Fruit fly (Drosophila melanogaster) whole organism, wandering third instar larva: ENCODE data around the gene MED4.

Source experiments
- Abd-B ChIP-seq: fragments of >200 bp; optimal IDR thresholded peaks from 2 replicates; lab custom pipeline; 2017; ENCODE audit warnings: missing biosample characterization, missing genetic modification characterization
- CG32264 ChIP-seq: fragments of 200-800 bp; sonication (Bioruptor generic); optimal IDR thresholded peaks from 2 replicates; lab custom pipeline; 2016; ENCODE audit warnings: missing biosample characterization, missing genetic modification characterization
- CG9705 ChIP-seq: fragments of 200-800 bp; sonication (Bioruptor generic); optimal IDR thresholded peaks from 2 replicates; lab custom pipeline; 2018; ENCODE audit warnings: missing biosample characterization, mild to moderate bottlenecking, missing genetic modification characterization
- CrebA ChIP-seq: fragments of 200-800 bp; sonication (Bioruptor generic); optimal IDR thresholded peaks from 2 replicates; lab custom pipeline; 2016; ENCODE audit warnings: missing biosample characterization, mild to moderate bottlenecking, missing genetic modification characterization, borderline replicate concordance
- GATAd ChIP-seq: sonication (Bioruptor generic); optimal IDR thresholded peaks from 2 replicates; lab custom pipeline; 2016; ENCODE audit warnings: missing biosample characterization, missing genetic modification characterization
- HLH106 ChIP-seq: fragments of 200-800 bp; optimal IDR thresholded peaks from 3 replicates; lab custom pipeline; 2019; ENCODE audit warnings: missing biosample characterization, mild to moderate bottlenecking, missing genetic modification characterization, moderate library complexity
- Hnf4 ChIP-seq: fragments of 200-800 bp; sonication (Bioruptor generic); optimal IDR thresholded peaks from 2 replicates; lab custom pipeline; 2016; ENCODE audit warnings: missing biosample characterization, mild to moderate bottlenecking, missing genetic modification characterization
- Hr78 ChIP-seq: fragments of >200 bp; optimal IDR thresholded peaks from 2 replicates; lab custom pipeline; 2017; ENCODE audit warnings: missing biosample characterization, missing genetic modification characterization
- Hr83 ChIP-seq: fragments of 200-300 bp; sonication (Bioruptor generic); optimal IDR thresholded peaks from 2 replicates; lab custom pipeline; 2016; ENCODE audit warnings: missing biosample characterization, mild to moderate bottlenecking, missing genetic modification characterization, moderate library complexity; ENCODE audit not compliant: poor library complexity, severe bottlenecking
- Jra ChIP-seq: sonication (Bioruptor generic); optimal IDR thresholded peaks from 2 replicates; lab custom pipeline; 2016; ENCODE audit warnings: missing biosample characterization, missing genetic modification characterization
- Mio ChIP-seq: sonication (Bioruptor generic); optimal IDR thresholded peaks from 2 replicates; lab custom pipeline; 2016; ENCODE audit warnings: missing biosample characterization, missing genetic modification characterization
- Myc ChIP-seq: fragments of >200 bp; optimal IDR thresholded peaks from 2 replicates; lab custom pipeline; 2017
- N ChIP-seq: fragments of >200 bp; optimal IDR thresholded peaks from 2 replicates; lab custom pipeline; 2018; ENCODE audit warnings: missing biosample characterization, missing external identifiers, missing genetic modification characterization
- Rel ChIP-seq, 2 experiments: fragments of 200-800 bp; sonication (Bioruptor generic) in 1 of 2; optimal IDR thresholded peaks; 2 replicates in 1 of 2; 3 replicates in 1 of 2; lab custom pipeline; 2016 to 2019; ENCODE audit warnings: mild to moderate bottlenecking in 2 of 2, missing biosample characterization in 2 of 2, missing genetic modification characterization in 2 of 2, moderate library complexity in 1 of 2
- Sp1 ChIP-seq: fragments of 200-800 bp; sonication (Bioruptor generic); optimal IDR thresholded peaks from 3 replicates; lab custom pipeline; 2019; ENCODE audit warnings: missing biosample characterization, mild to moderate bottlenecking, missing genetic modification characterization, moderate library complexity
- br ChIP-seq: fragments of 200-800 bp; sonication (Bioruptor generic); optimal IDR thresholded peaks from 2 replicates; lab custom pipeline; 2016; ENCODE audit warnings: missing biosample characterization, missing genetic modification characterization
- brk ChIP-seq: fragments of 200-800 bp; sonication (Bioruptor generic); optimal IDR thresholded peaks from 2 replicates; lab custom pipeline; 2016; ENCODE audit warnings: missing biosample characterization, mild to moderate bottlenecking, missing genetic modification characterization
- dl ChIP-seq, 2 experiments: fragments of 175-275, 200-275 bp in 1 of 2; fragments of 200-275 bp in 1 of 2; sonication (Bioruptor generic); optimal IDR thresholded peaks; lab custom pipeline; 2018; ENCODE audit warnings: mild to moderate bottlenecking in 2 of 2, missing biosample characterization in 2 of 2, missing genetic modification characterization in 2 of 2, moderate library complexity in 2 of 2; ENCODE audit not compliant: partially characterized antibody in 2 of 2, insufficient read depth in 1 of 2
- ey ChIP-seq: fragments of 200-800 bp; sonication (Bioruptor generic); optimal IDR thresholded peaks from 2 replicates; lab custom pipeline; 2016; ENCODE audit warnings: missing biosample characterization, missing genetic modification characterization
- foxo ChIP-seq, 2 experiments: fragments of 200-800 bp; sonication (Bioruptor generic); optimal IDR thresholded peaks; 2 replicates in 1 of 2; 3 replicates in 1 of 2; lab custom pipeline; 2016 to 2017; ENCODE audit warnings: missing biosample characterization in 2 of 2, missing genetic modification characterization in 2 of 2
- fru ChIP-seq: fragments of 200-800 bp; sonication (Bioruptor generic); optimal IDR thresholded peaks from 3 replicates; lab custom pipeline; 2016; ENCODE audit warnings: missing biosample characterization, mild to moderate bottlenecking, missing genetic modification characterization
- h ChIP-seq: fragments of 200-800 bp; sonication (Bioruptor generic); optimal IDR thresholded peaks from 3 replicates; lab custom pipeline; 2016; ENCODE audit warnings: missing biosample characterization, mild to moderate bottlenecking, missing genetic modification characterization
- jim ChIP-seq: fragments of 175-275, 200-325 bp; sonication (Bioruptor generic); optimal IDR thresholded peaks from 2 replicates; lab custom pipeline; 2016; ENCODE audit warnings: missing biosample characterization, mild to moderate bottlenecking, missing genetic modification characterization
- lola ChIP-seq: fragments of >200 bp; optimal IDR thresholded peaks from 2 replicates; lab custom pipeline; 2017; ENCODE audit warnings: missing biosample characterization, missing genetic modification characterization
- psq ChIP-seq: fragments of 200-800 bp; sonication (Bioruptor generic); optimal IDR thresholded peaks from 3 replicates; lab custom pipeline; 2017; ENCODE audit warnings: missing biosample characterization, mild to moderate bottlenecking, missing genetic modification characterization, moderate library complexity
- rgr ChIP-seq: fragments of 200-800 bp; sonication (Bioruptor generic); optimal IDR thresholded peaks from 3 replicates; lab custom pipeline; 2016; ENCODE audit warnings: missing biosample characterization, mild to moderate bottlenecking, missing genetic modification characterization
- sv ChIP-seq: fragments of 200-800 bp; sonication (Bioruptor generic); optimal IDR thresholded peaks from 3 replicates; lab custom pipeline; 2016; ENCODE audit warnings: missing biosample characterization, missing genetic modification characterization
- usp ChIP-seq: fragments of >200 bp; optimal IDR thresholded peaks from 2 replicates; lab custom pipeline; 2017; ENCODE audit warnings: missing biosample characterization, missing genetic modification characterization
- woc ChIP-seq: sonication (Bioruptor generic); optimal IDR thresholded peaks from 2 replicates; lab custom pipeline; 2016; ENCODE audit warnings: missing biosample characterization, mild to moderate bottlenecking, missing genetic modification characterization

MED4 gene

DNA sequence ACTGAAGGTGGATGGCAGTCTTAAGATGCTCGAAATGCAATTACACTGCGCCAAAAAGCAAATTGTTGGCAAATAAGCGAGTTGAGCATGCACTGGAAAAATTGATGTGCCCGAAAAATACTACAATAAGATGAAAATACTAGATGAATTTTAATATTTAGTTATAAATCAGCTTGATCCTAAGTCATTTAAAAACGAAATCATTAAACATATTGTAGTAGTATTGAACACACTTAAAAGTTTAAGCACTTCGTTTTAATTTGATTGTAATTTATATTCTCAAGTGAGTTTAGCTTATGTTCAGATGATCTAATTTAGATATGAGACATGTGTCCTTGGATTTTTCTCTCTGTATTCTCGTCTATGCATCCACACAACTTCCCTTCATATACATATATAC, 12.1 kb upstream of the MED4 start:
- TF ChIP-seq CrebA (GFP tag; lab: Kevin White, UChicago) (no peak), Abd-B (GFP tag; lab: Kevin White, UChicago) (no peak), h (GFP tag; lab: Kevin White, UChicago) (peak; percentile 31), Rel (GFP tag; optimal IDR thresholded peaks at IDR 0.05; lab: Kevin White, UChicago) (no peak), Rel (tag; optimal IDR thresholded peaks at IDR 0.05; lab: Kevin White, UChicago) (no peak)
- TF ChIP-seq, all 38 proteins: peak for 1

DNA sequence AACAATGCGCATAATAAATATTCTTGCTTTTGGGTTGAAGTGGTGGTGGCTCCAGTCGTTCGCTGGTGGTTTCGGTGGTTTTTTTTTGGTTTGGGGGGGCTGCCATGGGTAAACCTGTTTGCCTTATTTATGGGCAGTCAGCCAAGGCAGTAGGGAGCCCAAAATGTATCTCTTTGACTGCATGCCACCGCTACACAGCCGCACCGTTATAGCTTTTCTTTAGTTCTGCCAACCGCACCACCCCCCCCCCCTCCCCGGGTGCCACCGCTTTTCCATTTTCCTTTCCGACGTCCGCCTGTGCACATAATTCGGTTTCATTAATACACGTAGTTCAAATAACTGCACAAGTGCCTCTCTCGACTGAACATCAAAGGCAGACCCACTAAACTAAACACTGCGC, 7.9 kb upstream of the MED4 start:
- TF ChIP-seq br (GFP tag; lab: Kevin White, UChicago), result no peak
- no peak for TF ChIP-seq rgr (GFP tag; lab: Kevin White, UChicago)
- TF ChIP-seq Hr83 (GFP tag; lab: Kevin White, UChicago), result no peak
- TF ChIP-seq foxo (GFP tag; optimal IDR thresholded peaks at IDR 0.05; lab: Kevin White, UChicago), result no peak
- no peak for TF ChIP-seq h (GFP tag; lab: Kevin White, UChicago)
- TF ChIP-seq brk, result no peak
- no peak for TF ChIP-seq jim (GFP tag; lab: Kevin White, UChicago)
- no peak for TF ChIP-seq Mio (GFP tag; lab: Kevin White, UChicago)
- TF ChIP-seq Jra (GFP tag; lab: Kevin White, UChicago), result no peak

DNA sequence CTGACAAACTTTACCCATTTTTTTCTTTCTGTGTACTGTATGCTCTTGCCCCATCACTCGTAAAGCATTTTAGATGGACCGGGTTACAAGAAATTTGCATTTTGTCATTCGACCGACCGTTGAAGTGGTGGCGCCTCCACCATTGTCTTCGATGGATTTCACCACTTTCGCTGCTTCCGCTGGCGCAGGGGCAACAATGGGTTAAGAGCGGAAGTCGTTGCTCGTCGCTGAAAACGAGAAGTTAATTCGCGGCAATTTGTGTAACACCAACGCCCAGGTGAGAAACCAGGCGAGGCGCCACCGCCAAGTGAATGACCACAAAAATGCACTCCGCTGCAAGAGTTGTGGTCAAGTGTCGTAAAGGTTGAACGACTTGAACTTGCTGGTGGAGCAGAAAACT, 4.4 kb upstream of the MED4 start:
- TF ChIP-seq ey (GFP tag; lab: Kevin White, UChicago), result no peak
- TF ChIP-seq sv (GFP tag; lab: Kevin White, UChicago), result no peak
- no peak for TF ChIP-seq Sp1 (GFP tag; lab: Kevin White, UChicago)
- TF ChIP-seq CG9705 (GFP tag; lab: Kevin White, UChicago), result no peak
- no peak for TF ChIP-seq Abd-B (GFP tag; lab: Kevin White, UChicago)
- no peak for TF ChIP-seq woc (GFP tag; lab: Kevin White, UChicago)
- no peak for TF ChIP-seq GATAd
- TF ChIP-seq dl (GFP tag; optimal IDR thresholded peaks at IDR 0.05; lab: Kevin White, UChicago; ENCODE audit: insufficient read depth in 1 of 2, partially characterized antibody in 2 of 2), result no peak
- TF ChIP-seq Myc (lab: Kevin White, UChicago), result no peak
- TF ChIP-seq psq, result no peak
- TF ChIP-seq Mio (GFP tag; lab: Kevin White, UChicago), result no peak
- no peak for TF ChIP-seq N (GFP tag; lab: Kevin White, UChicago)
- no peak for TF ChIP-seq rgr (GFP tag; lab: Kevin White, UChicago)
- no peak for TF ChIP-seq br (GFP tag; lab: Kevin White, UChicago)

DNA sequence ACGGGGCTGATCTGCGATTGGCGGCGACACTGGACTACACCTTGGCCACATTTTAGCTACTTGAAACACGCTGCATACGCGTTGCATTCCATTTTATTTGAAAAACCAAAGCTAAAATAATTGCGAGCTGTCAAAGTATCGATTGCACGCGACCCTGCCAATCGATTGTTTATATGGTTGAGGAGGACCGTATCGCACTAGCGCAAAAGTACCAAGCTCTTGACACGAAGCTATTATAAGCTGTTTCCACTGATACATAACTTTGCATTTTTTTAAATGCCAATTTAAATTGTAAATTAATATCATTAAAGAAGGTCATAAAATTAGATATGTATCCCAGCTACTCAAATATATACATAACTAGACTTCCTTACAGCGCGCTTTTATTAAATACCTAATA, 1.2 kb downstream of the MED4 start, which contains the start of gene Cdc27:
Cdc27 (minus strand) TSS at position 174 of the 400 bp plus-strand sequence.
- TF ChIP-seq Jra (GFP tag; lab: Kevin White, UChicago), result peak; percentile 8
- TF ChIP-seq h (GFP tag; lab: Kevin White, UChicago), result peak; percentile 17
- peak; percentile 5 for TF ChIP-seq psq
- peak; percentile 49 for TF ChIP-seq woc (GFP tag; lab: Kevin White, UChicago)
- TF ChIP-seq Hnf4 (GFP tag; lab: Kevin White, UChicago), result no peak
- peak; percentile 25 for TF ChIP-seq CG9705 (GFP tag; lab: Kevin White, UChicago)
- TF ChIP-seq Sp1 (GFP tag; lab: Kevin White, UChicago), result peak; percentile 16
- peak; percentile 53 for TF ChIP-seq Hr78 (GFP tag; lab: Kevin White, UChicago)
- peak; percentile 44 for TF ChIP-seq HLH106 (tag; lab: Kevin White, UChicago)
- TF ChIP-seq ey (GFP tag; lab: Kevin White, UChicago), result peak; percentile 9
- no peak for TF ChIP-seq Rel (GFP tag; optimal IDR thresholded peaks at IDR 0.05; lab: Kevin White, UChicago)
- peak; percentile 15 for TF ChIP-seq Rel (tag; optimal IDR thresholded peaks at IDR 0.05; lab: Kevin White, UChicago)
- TF ChIP-seq foxo (GFP tag; optimal IDR thresholded peaks at IDR 0.05; lab: Kevin White, UChicago), result peak in 1 of 2 experiments; percentile 47
- TF ChIP-seq N (GFP tag; lab: Kevin White, UChicago), result peak; percentile 97
- TF ChIP-seq CrebA (GFP tag; lab: Kevin White, UChicago), result no peak
- TF ChIP-seq Myc (lab: Kevin White, UChicago), result no peak
- no peak for TF ChIP-seq lola (GFP tag; lab: Kevin White, UChicago)
- peak; percentile 6 for TF ChIP-seq rgr (GFP tag; lab: Kevin White, UChicago)

DNA sequence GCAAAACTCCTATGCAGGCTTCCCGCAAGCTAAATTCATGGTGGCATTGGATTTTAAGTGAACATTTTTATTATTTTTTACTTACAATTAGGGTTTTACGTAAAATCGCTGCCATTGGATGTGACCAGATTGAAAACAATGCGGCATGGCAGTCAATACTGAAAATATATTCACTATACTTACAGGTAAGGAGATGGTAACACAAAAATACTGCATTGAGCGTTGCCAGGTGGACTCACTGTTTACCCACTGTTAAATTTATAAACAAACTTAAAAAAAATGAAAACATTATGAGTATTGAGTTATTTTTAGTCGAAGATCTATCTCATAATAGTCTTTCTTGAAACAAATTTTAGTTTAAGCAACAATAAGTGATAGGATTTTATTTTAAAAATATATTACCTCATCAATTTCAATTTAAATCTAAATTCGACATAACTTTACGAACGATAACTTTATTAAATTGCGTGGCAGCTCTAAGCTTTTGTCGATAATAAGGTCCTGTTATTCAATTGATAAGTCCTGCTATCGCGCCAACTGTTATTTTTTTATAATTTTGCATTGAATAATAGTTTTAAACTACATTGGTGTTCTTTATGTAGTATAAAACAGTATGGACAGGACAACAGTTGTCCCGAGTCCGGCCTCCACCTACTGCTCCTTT, 6.4 kb downstream of the MED4 start, which contains the start of the genes mRpL50 and mei-P22:
mRpL50 (minus strand) TSS at position 159 of the 664 bp plus-strand sequence.
mei-P22 (plus strand) TSS at position 614 of the 664 bp plus-strand sequence.
- TF ChIP-seq Hr83 (GFP tag; lab: Kevin White, UChicago) (peak; percentile 45), ey (GFP tag; lab: Kevin White, UChicago) (peak; percentile 18), psq (no peak), woc (GFP tag; lab: Kevin White, UChicago) (peak; percentile 4), CG32264 (no peak), foxo (GFP tag; optimal IDR thresholded peaks at IDR 0.05; lab: Kevin White, UChicago) (peak in 1 of 2 experiments; percentile 43), Rel (GFP tag; optimal IDR thresholded peaks at IDR 0.05; lab: Kevin White, UChicago) (no peak), Rel (tag; optimal IDR thresholded peaks at IDR 0.05; lab: Kevin White, UChicago) (peak; percentile 24), brk (no peak), CrebA (GFP tag; lab: Kevin White, UChicago) (no peak), fru (GFP tag; lab: Kevin White, UChicago) (no peak), h (GFP tag; lab: Kevin White, UChicago) (peak; percentile 15), usp (GFP tag; lab: Kevin White, UChicago) (no peak), rgr (GFP tag; lab: Kevin White, UChicago) (peak; percentile 88), Jra (GFP tag; lab: Kevin White, UChicago) (peak; percentile 21), Hr78 (GFP tag; lab: Kevin White, UChicago) (no peak), jim (GFP tag; lab: Kevin White, UChicago) (no peak)
